Fruit fly (Drosophila melanogaster) whole organism, embryonic: ENCODE results near the gene Noc2.

ENCODE experiments used
- ATbp ChIP-seq: fragments of 200-800 bp; sonication (Bioruptor generic); optimal IDR thresholded peaks from 2 replicates; lab custom pipeline; 2017; ENCODE audit warnings: missing biosample characterization, mild to moderate bottlenecking, missing genetic modification characterization, missing genetic modification reagents
- Asciz ChIP-seq: fragments of 200-800 bp; sonication (Bioruptor generic); optimal IDR thresholded peaks from 2 replicates; lab custom pipeline; 2017; ENCODE audit warnings: missing biosample characterization, mild to moderate bottlenecking, missing genetic modification characterization, missing genetic modification reagents
- CG10274 ChIP-seq: fragments of 200-800 bp; sonication (Bioruptor generic); optimal IDR thresholded peaks from 3 replicates; lab custom pipeline; 2017; ENCODE audit warnings: missing biosample characterization, mild to moderate bottlenecking, missing genetic modification characterization
- CG10321 ChIP-seq: fragments of 200-800 bp; sonication (Bioruptor generic); IDR thresholded peaks from 2 replicates; pipeline ENCODE4 v1.3.6; 2022; ENCODE audit warnings: missing biosample characterization, missing genetic modification characterization
- CG10654 ChIP-seq: fragments of 200-800 bp; sonication (Bioruptor generic); optimal IDR thresholded peaks from 2 replicates; lab custom pipeline; 2016; ENCODE audit warnings: missing biosample characterization, missing genetic modification characterization
- CG11695 ChIP-seq: fragments of 200-800 bp; sonication (Bioruptor generic); IDR thresholded peaks from 3 replicates; pipeline ENCODE4 v1.3.6; 2022; ENCODE audit warnings: missing biosample characterization, missing genetic modification characterization
- CG12236 ChIP-seq: fragments of 200-800 bp; sonication (Bioruptor generic); optimal IDR thresholded peaks from 2 replicates; lab custom pipeline; 2016; ENCODE audit warnings: missing biosample characterization, missing genetic modification characterization
- CG13296 ChIP-seq: fragments of 200-800 bp; sonication (Bioruptor generic); optimal IDR thresholded peaks from 3 replicates; lab custom pipeline; 2018; ENCODE audit warnings: missing biosample characterization, mild to moderate bottlenecking, missing genetic modification characterization
- CG15696 ChIP-seq: fragments of 200-800 bp; sonication (Bioruptor generic); optimal IDR thresholded peaks from 2 replicates; lab custom pipeline; 2019; ENCODE audit warnings: missing biosample characterization, mild to moderate bottlenecking, missing genetic modification characterization, moderate library complexity
- CG1647 ChIP-seq: fragments of 200-800 bp; sonication (Bioruptor generic); optimal IDR thresholded peaks from 3 replicates; lab custom pipeline; 2016; ENCODE audit warnings: missing biosample characterization, missing genetic modification characterization
- CG17802 ChIP-seq: fragments of 200-800 bp; sonication (Bioruptor generic); optimal IDR thresholded peaks from 2 replicates; lab custom pipeline; 2018; ENCODE audit warnings: missing biosample characterization, mild to moderate bottlenecking, missing genetic modification characterization, moderate library complexity
- CG18599 ChIP-seq: fragments of 200-800 bp; sonication (Bioruptor generic); optimal IDR thresholded peaks from 3 replicates; lab custom pipeline; 2017; ENCODE audit warnings: missing biosample characterization, missing genetic modification characterization, mild to moderate bottlenecking, moderate library complexity, missing genetic modification reagents
- CG2120 ChIP-seq: fragments of 200-800 bp; sonication (Bioruptor generic); optimal IDR thresholded peaks from 3 replicates; lab custom pipeline; 2016; ENCODE audit warnings: missing biosample characterization, missing genetic modification characterization
- CG33213 ChIP-seq: fragments of 200-800 bp; sonication (Bioruptor generic); optimal IDR thresholded peaks from 3 replicates; lab custom pipeline; 2016; ENCODE audit warnings: missing biosample characterization, missing genetic modification characterization
- CG33557 ChIP-seq: fragments of 200-800 bp; sonication (Bioruptor generic); optimal IDR thresholded peaks from 2 replicates; lab custom pipeline; 2019; ENCODE audit warnings: missing biosample characterization, mild to moderate bottlenecking, missing genetic modification characterization, moderate library complexity
- CG4424 ChIP-seq: fragments of 200-800 bp; sonication (Bioruptor generic); optimal IDR thresholded peaks from 3 replicates; lab custom pipeline; 2016; ENCODE audit warnings: missing biosample characterization, missing genetic modification characterization
- CG6272 ChIP-seq: fragments of 200-800 bp; sonication (Bioruptor generic); IDR thresholded peaks from 2 replicates; pipeline ENCODE4 v1.3.6; 2022; ENCODE audit warnings: missing biosample characterization, missing genetic modification characterization
- CG6765 ChIP-seq: fragments of 200-800 bp; sonication (Bioruptor generic); optimal IDR thresholded peaks from 3 replicates; lab custom pipeline; 2017; ENCODE audit warnings: missing biosample characterization, mild to moderate bottlenecking, missing genetic modification characterization
- CG7271 ChIP-seq: fragments of 200-800 bp; sonication (Bioruptor generic); optimal IDR thresholded peaks from 2 replicates; lab custom pipeline; 2018; ENCODE audit warnings: missing biosample characterization, mild to moderate bottlenecking, missing genetic modification characterization, moderate library complexity
- CG9609 ChIP-seq: fragments of 200-800 bp; sonication (Bioruptor generic); optimal IDR thresholded peaks from 3 replicates; lab custom pipeline; 2016; ENCODE audit warnings: missing biosample characterization, missing genetic modification characterization
- CHES-1-like ChIP-seq: fragments of 200-800 bp; sonication (Bioruptor generic); optimal IDR thresholded peaks from 2 replicates; lab custom pipeline; 2016; ENCODE audit warnings: missing biosample characterization, missing genetic modification characterization
- Dref ChIP-seq: fragments of 200-800 bp; sonication (Bioruptor generic); IDR thresholded peaks from 2 replicates; pipeline ENCODE4 v1.3.6; 2022; ENCODE audit warnings: missing biosample characterization, missing genetic modification characterization
- ERR ChIP-seq: fragments of 200-800 bp; sonication (Bioruptor generic); optimal IDR thresholded peaks from 2 replicates; lab custom pipeline; 2016; ENCODE audit warnings: missing biosample characterization, missing genetic modification characterization
- GATAe ChIP-seq: fragments of 200-800 bp; sonication (Bioruptor generic); conservative IDR thresholded peaks from 2 replicates; pipeline ENCODE4 v1.3.6; 2022; ENCODE audit warnings: missing biosample characterization, missing genetic modification characterization
- HmgD ChIP-seq: fragments of 200-800 bp; sonication (Bioruptor generic); optimal IDR thresholded peaks from 3 replicates; lab custom pipeline; 2016; ENCODE audit warnings: missing biosample characterization, missing genetic modification characterization
- MESR4 ChIP-seq: fragments of 200-800 bp; sonication (Bioruptor generic); optimal IDR thresholded peaks from 2 replicates; lab custom pipeline; 2018; ENCODE audit warnings: missing biosample characterization, mild to moderate bottlenecking, missing genetic modification characterization, moderate library complexity
- Neu2 ChIP-seq: fragments of 200-800 bp; sonication (Bioruptor generic); optimal IDR thresholded peaks from 3 replicates; lab custom pipeline; 2016; ENCODE audit warnings: missing biosample characterization, missing genetic modification characterization, borderline replicate concordance
- Oaz ChIP-seq: fragments of 200-800 bp; sonication (Bioruptor generic); IDR thresholded peaks from 2 replicates; pipeline ENCODE4 v1.3.6; 2022; ENCODE audit warnings: missing biosample characterization, missing genetic modification characterization
- Oli ChIP-seq: fragments of 200-800 bp; sonication (Bioruptor generic); optimal IDR thresholded peaks from 2 replicates; lab custom pipeline; 2018; ENCODE audit warnings: missing biosample characterization, mild to moderate bottlenecking, missing genetic modification characterization, moderate library complexity
- Ravus ChIP-seq: fragments of 200-800 bp; sonication (Bioruptor generic); IDR thresholded peaks from 2 replicates; pipeline ENCODE4 v1.3.6; 2022; ENCODE audit warnings: missing biosample characterization, missing genetic modification characterization
- Six4 ChIP-seq: fragments of 200-800 bp; sonication (Bioruptor generic); optimal IDR thresholded peaks from 2 replicates; lab custom pipeline; 2016; ENCODE audit warnings: missing biosample characterization, missing genetic modification characterization
- Taf1 ChIP-seq: fragments of 200-800 bp; sonication (Bioruptor generic); IDR thresholded peaks from 2 replicates; pipeline ENCODE4 v1.3.6; 2022; ENCODE audit warnings: missing biosample characterization, missing genetic modification characterization
- abd-A ChIP-seq: fragments of 200-800 bp; sonication (Bioruptor generic); optimal IDR thresholded peaks from 3 replicates; lab custom pipeline; 2019; ENCODE audit warnings: missing biosample characterization, mild to moderate bottlenecking, missing genetic modification characterization, moderate library complexity
- ato ChIP-seq: fragments of 200-800 bp; sonication (Bioruptor generic); IDR thresholded peaks from 2 replicates; pipeline ENCODE4 v1.3.6; 2022; ENCODE audit warnings: missing biosample characterization, missing genetic modification characterization; ENCODE audit not compliant: partially characterized antibody
- cwo ChIP-seq: fragments of 200-800 bp; sonication (Bioruptor generic); optimal IDR thresholded peaks from 3 replicates; lab custom pipeline; 2017; ENCODE audit warnings: missing biosample characterization, missing genetic modification characterization, mild to moderate bottlenecking, moderate library complexity, missing genetic modification reagents
- dan ChIP-seq: fragments of 200-800 bp; sonication (Bioruptor generic); IDR thresholded peaks from 2 replicates; pipeline ENCODE4 v1.3.6; 2022; ENCODE audit warnings: missing biosample characterization, missing genetic modification characterization
- fu2 ChIP-seq: fragments of 200-800 bp; sonication (Bioruptor generic); optimal IDR thresholded peaks from 2 replicates; lab custom pipeline; 2016; ENCODE audit warnings: missing biosample characterization, missing genetic modification characterization
- insv ChIP-seq, 2 experiments: fragments of 200-800 bp; sonication (Bioruptor generic); optimal IDR thresholded peaks; 3 replicates each; lab custom pipeline; 2016 to 2018; ENCODE audit warnings: missing biosample characterization in 2 of 2, missing genetic modification characterization in 2 of 2
- lmd ChIP-seq: fragments of 200-800 bp; sonication (Bioruptor generic); IDR thresholded peaks from 2 replicates; pipeline ENCODE4 v1.3.6; 2022; ENCODE audit warnings: missing biosample characterization, missing genetic modification characterization
- nau ChIP-seq: fragments of 200-800 bp; sonication (Bioruptor generic); optimal IDR thresholded peaks from 3 replicates; lab custom pipeline; 2017; ENCODE audit warnings: missing biosample characterization, mild to moderate bottlenecking, missing genetic modification characterization, missing genetic modification reagents
- nerfin-1 ChIP-seq: fragments of 200-800 bp; sonication (Bioruptor generic); optimal IDR thresholded peaks from 3 replicates; lab custom pipeline; 2019; ENCODE audit warnings: missing biosample characterization, mild to moderate bottlenecking, missing genetic modification characterization, moderate library complexity
- nerfin-2 ChIP-seq: fragments of 200-800 bp; sonication (Bioruptor generic); IDR thresholded peaks from 2 replicates; pipeline ENCODE4 v1.3.6; 2022; ENCODE audit warnings: missing biosample characterization, missing genetic modification characterization; ENCODE audit not compliant: partially characterized antibody
- onecut ChIP-seq: fragments of 200-800 bp; sonication (Bioruptor generic); IDR thresholded peaks from 2 replicates; pipeline ENCODE4 v1.3.6; 2022; ENCODE audit warnings: missing biosample characterization, missing genetic modification characterization
- pfk ChIP-seq: fragments of 200-800 bp; sonication (Bioruptor generic); optimal IDR thresholded peaks from 2 replicates; lab custom pipeline; 2018; ENCODE audit warnings: missing biosample characterization, mild to moderate bottlenecking, missing genetic modification characterization, moderate library complexity
- pho ChIP-seq: fragments of 200-800 bp; sonication (Bioruptor generic); optimal IDR thresholded peaks from 2 replicates; lab custom pipeline; 2016; ENCODE audit warnings: missing biosample characterization, missing genetic modification characterization
- phol ChIP-seq: fragments of 200-800 bp; sonication (Bioruptor generic); optimal IDR thresholded peaks from 3 replicates; lab custom pipeline; 2018; ENCODE audit warnings: missing biosample characterization, mild to moderate bottlenecking, missing genetic modification characterization, moderate library complexity
- pzg ChIP-seq: fragments of 200-800 bp; sonication (Bioruptor generic); optimal IDR thresholded peaks from 3 replicates; lab custom pipeline; 2018; ENCODE audit warnings: missing biosample characterization, mild to moderate bottlenecking, missing genetic modification characterization, moderate library complexity
- vfl ChIP-seq: fragments of 200-800 bp; sonication (Bioruptor generic); optimal IDR thresholded peaks from 2 replicates; lab custom pipeline; 2016; ENCODE audit warnings: missing biosample characterization, missing genetic modification characterization
- vnd ChIP-seq: fragments of 200-800 bp; sonication (Bioruptor generic); IDR thresholded peaks from 3 replicates; pipeline ENCODE4 v1.3.6; 2022; ENCODE audit warnings: missing biosample characterization, missing genetic modification characterization; ENCODE audit not compliant: partially characterized antibody
- zen2 ChIP-seq: fragments of 200-800 bp; sonication (Bioruptor generic); IDR thresholded peaks from 3 replicates; pipeline ENCODE4 v1.3.6; 2022; ENCODE audit warnings: missing biosample characterization, missing genetic modification characterization; ENCODE audit not compliant: partially characterized antibody

The Noc2 gene

dm6 chr2L:21142972-21143385 is 20.5 kb upstream of the Noc2 start, which contains the start of gene pths (continued):
- no peak for TF ChIP-seq insv (GFP tag; optimal IDR thresholded peaks at IDR 0.05; lab: Kevin White, UChicago)
- TF ChIP-seq pzg (GFP tag; lab: Kevin White, UChicago) = peak; percentile 92
- TF ChIP-seq CG13296 = no peak
- TF ChIP-seq Asciz (GFP tag; lab: Kevin White, UChicago) = no peak
- TF ChIP-seq dan (GFP tag; lab: Robert Waterston, UW) = no peak
- no peak for TF ChIP-seq GATAe (GFP tag; lab: Robert Waterston, UW)
- peak; percentile 65 for TF ChIP-seq CHES-1-like (GFP tag; lab: Kevin White, UChicago)
- peak; percentile 37 for TF ChIP-seq HmgD (GFP tag; lab: Kevin White, UChicago)
- TF ChIP-seq CG17802 (tag; lab: Kevin White, UChicago) = peak; percentile 95
- peak; percentile 74 for TF ChIP-seq nerfin-2 (GFP tag; lab: Robert Waterston, UW)
- peak; percentile 70 for TF ChIP-seq vnd (GFP tag; lab: Robert Waterston, UW)
- no peak for TF ChIP-seq CG10274 (GFP tag; lab: Kevin White, UChicago)
- TF ChIP-seq CG33213 = peak; percentile 36
- TF ChIP-seq CG2120 (GFP tag; lab: Kevin White, UChicago) = peak; percentile 72
- peak; percentile 71; the same call in 1 of the 2 replicates for TF ChIP-seq ato
- TF ChIP-seq lmd = no peak; the same call in 1 of the 2 replicates
- 0 out of 3 replicates have a peak, but pooled peaks have one; percentile 8 for TF ChIP-seq CG11695 (GFP tag; lab: Robert Waterston, UW)
- peak; percentile 37 for TF ChIP-seq CG9609 (GFP tag; lab: Kevin White, UChicago)
- no peak for TF ChIP-seq CG6765
- peak; percentile 42 for TF ChIP-seq CG15696 (tag; lab: Kevin White, UChicago)
- TF ChIP-seq nau (GFP tag; lab: Kevin White, UChicago) = no peak
- TF ChIP-seq Neu2 (GFP tag; lab: Kevin White, UChicago) = no peak
- no peak for TF ChIP-seq CG10321 (GFP tag; lab: Robert Waterston, UW)
- peak; percentile 67 for TF ChIP-seq phol (tag; lab: Kevin White, UChicago)
- no peak for TF ChIP-seq cwo
- no peak for TF ChIP-seq abd-A (tag; lab: Kevin White, UChicago)
- TF ChIP-seq CG12236 (GFP tag; lab: Kevin White, UChicago) = no peak
- TF ChIP-seq MESR4 (GFP tag; lab: Kevin White, UChicago) = peak; percentile 97
- peak; percentile 38 for TF ChIP-seq fu2 (GFP tag; lab: Kevin White, UChicago)
- TF ChIP-seq pfk (GFP tag; lab: Kevin White, UChicago) = peak; percentile 47
- no peak for TF ChIP-seq Ravus (GFP tag; lab: Robert Waterston, UW)
- peak; percentile 90 for TF ChIP-seq Dref (GFP tag; lab: Robert Waterston, UW)
- peak; percentile 37 for TF ChIP-seq CG10654 (GFP tag; lab: Kevin White, UChicago)
- TF ChIP-seq Taf1 (GFP tag; lab: Robert Waterston, UW) = no peak
- TF ChIP-seq vfl (GFP tag; lab: Kevin White, UChicago) = no peak
- no peak for TF ChIP-seq Six4 (GFP tag; lab: Kevin White, UChicago)
- no peak for TF ChIP-seq Oaz (GFP tag; lab: Robert Waterston, UW)
- TF ChIP-seq CG7271 = no peak
- no peak for TF ChIP-seq CG1647 (GFP tag; lab: Kevin White, UChicago)
- TF ChIP-seq ATbp (GFP tag; lab: Kevin White, UChicago) = no peak
- TF ChIP-seq Oli (tag; lab: Kevin White, UChicago) = no peak
- TF ChIP-seq pho (GFP tag; lab: Kevin White, UChicago) = peak; percentile 68
- TF ChIP-seq nerfin-1 (tag; lab: Kevin White, UChicago) = no peak
- peak; percentile 42; the same call in 1 of the 2 replicates for TF ChIP-seq CG6272 (GFP tag; lab: Robert Waterston, UW)
- TF ChIP-seq CG4424 (GFP tag; lab: Kevin White, UChicago) = peak; percentile 33
- TF ChIP-seq CG33557 (GFP tag; lab: Kevin White, UChicago) = no peak
- peak; percentile 40 for TF ChIP-seq ERR (GFP tag; lab: Kevin White, UChicago)
- no peak for TF ChIP-seq CG18599 (GFP tag; lab: Kevin White, UChicago)
- TF ChIP-seq zen2 (GFP tag; lab: Robert Waterston, UW) = no peak; the same call in 2 of the 3 replicates
- TF ChIP-seq onecut (GFP tag; lab: Robert Waterston, UW) = no peak
